Fruit fly (Drosophila melanogaster) whole organism, adult: ENCODE data around the gene chrb.

Source experiments
- CG12768 ChIP-seq: fragments of 200-800 bp; sonication (Bioruptor generic); optimal IDR thresholded peaks from 2 replicates; lab custom pipeline; 2017; ENCODE audit warnings: missing biosample characterization, missing genetic modification characterization, mild to moderate bottlenecking, moderate library complexity, missing genetic modification reagents
- kay ChIP-seq: fragments of 200-800 bp; sonication (Bioruptor generic); peaks from one replicate; lab custom pipeline; 2016; ENCODE audit warnings: missing biosample characterization, missing genetic modification characterization, borderline replicate concordance
- ovo ChIP-seq: fragments of 200-800 bp; sonication (Bioruptor generic); optimal IDR thresholded peaks from 2 replicates; lab custom pipeline; 2016; ENCODE audit warnings: missing biosample characterization, missing genetic modification characterization

dm6 chr3L:11510489-11510888, 23.1 kb downstream of the chrb start, which contains the start of gene CG33272:
- TF ChIP-seq ovo (GFP tag; lab: Kevin White, UChicago) (no peak), CG12768 (GFP tag; lab: Kevin White, UChicago) (no peak), kay (GFP tag; lab: Kevin White, UChicago) (no peak)
